Worm (Caenorhabditis elegans): ENCODE results near the gene col-87.
A peak's percentile ranks its signal among the peaks of the same experiment; 100 is the strongest.

col-87 gene

ce11 chrII:14052204-14052603, 42.3 kb downstream of the col-87 start, which contains the start of gene daf-5:
Gene daf-5 (minus strand): TSS chrII:14052304.
- no peak for TF ChIP-seq unc-62 (GFP tag; optimal IDR thresholded peaks at IDR 0.05)

- TF ChIP-seq unc-62 (GFP tag; optimal IDR thresholded peaks at IDR 0.05), result no peak
These were observed 43.0 kb downstream of the col-87 start for ce11 chrII:14051474-14051934.

- no peak for TF ChIP-seq unc-62 (GFP tag; optimal IDR thresholded peaks at IDR 0.05)
These were observed 44.0 kb downstream of the col-87 start for ce11 chrII:14050506-14050905.

ce11 chrII:14049097-14049496, 45.4 kb downstream of the col-87 start:
- TF ChIP-seq unc-62 (GFP tag; optimal IDR thresholded peaks at IDR 0.05), result no peak

ce11 chrII:14046491-14046890, 48.0 kb downstream of the col-87 start:
- no peak for TF ChIP-seq unc-62 (GFP tag; optimal IDR thresholded peaks at IDR 0.05)

DNA sequence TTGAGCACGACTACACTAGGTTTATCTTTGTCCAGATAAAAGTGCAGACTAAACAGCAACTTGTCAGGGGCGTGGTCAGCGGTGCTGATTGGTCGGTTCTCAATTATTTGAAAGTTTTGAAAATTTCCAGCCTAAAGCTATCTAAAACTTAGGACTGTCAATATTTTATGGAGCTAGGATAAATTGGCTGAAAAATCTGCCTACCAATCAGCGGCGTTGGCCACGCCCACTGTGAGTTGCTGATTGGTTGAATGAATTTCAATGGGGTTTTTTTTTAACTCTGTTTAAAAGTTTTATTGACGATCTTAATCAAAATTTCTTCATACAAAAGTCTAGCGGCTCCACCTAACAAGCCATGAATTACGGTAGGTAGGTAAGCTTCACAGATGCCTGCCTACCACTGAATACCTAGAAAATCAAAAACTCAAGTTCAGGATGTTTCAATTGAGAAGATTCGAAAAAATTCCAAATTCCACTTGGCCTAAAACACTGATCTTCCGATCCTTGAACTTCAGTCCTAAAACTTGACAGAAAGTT, 48.5 kb downstream of the col-87 start:
- no peak for TF ChIP-seq unc-62 (GFP tag; optimal IDR thresholded peaks at IDR 0.05)

ce11 chrII:14045235-14045634, 49.3 kb downstream of the col-87 start:
- TF ChIP-seq unc-62 (GFP tag; optimal IDR thresholded peaks at IDR 0.05), result no peak

ce11 chrII:14044199-14044598, 50.3 kb downstream of the col-87 start:
- TF ChIP-seq unc-62 (GFP tag; optimal IDR thresholded peaks at IDR 0.05), result no peak

DNA sequence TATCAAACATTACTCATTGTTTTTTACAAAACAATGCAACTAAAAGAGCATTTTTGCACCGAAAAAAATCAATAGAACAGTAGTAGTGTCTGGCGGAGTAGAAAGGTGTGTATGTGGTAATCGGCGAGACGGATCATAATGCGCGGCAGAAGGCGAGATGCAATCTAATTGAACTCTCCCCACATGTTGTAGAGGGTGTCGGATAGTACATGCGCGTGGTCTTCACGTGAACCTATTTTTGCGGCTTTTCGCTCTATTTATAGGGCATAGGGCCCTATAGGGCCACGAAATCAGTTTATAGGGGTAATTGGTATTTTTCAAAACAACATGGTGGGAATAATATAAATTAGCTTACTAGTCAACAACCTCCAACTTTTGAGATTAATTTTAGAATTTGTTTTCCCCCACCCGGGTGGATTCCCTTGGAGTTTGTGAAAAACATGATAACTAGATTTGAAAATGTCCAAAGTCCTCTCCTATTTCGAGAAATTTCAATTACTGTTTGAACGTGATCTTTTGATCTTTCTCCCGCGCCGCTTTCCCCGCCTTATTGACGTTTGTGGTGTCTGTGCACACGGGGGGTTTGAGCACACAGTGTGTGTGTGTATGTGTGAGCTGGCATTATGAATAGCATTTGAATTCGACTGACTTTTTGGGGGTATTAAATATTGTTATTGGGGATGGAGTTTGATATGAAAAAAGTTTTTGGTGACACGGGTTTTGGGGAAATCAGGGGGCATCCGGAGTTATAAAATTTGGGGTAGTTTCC, 51.5 kb downstream of the col-87 start:
- TF ChIP-seq unc-62 (GFP tag; optimal IDR thresholded peaks at IDR 0.05), result no peak

ce11 chrII:14040204-14040842, 54.2 kb downstream of the col-87 start:
- peak; percentile 40 for TF ChIP-seq unc-62 (GFP tag; optimal IDR thresholded peaks at IDR 0.05)

Measured in whole organism, dauer.